Worm (Caenorhabditis elegans) whole organism, midembryonic: Measurements from ENCODE around the gene F38A1.6.

Experiments used
- T22C8.4 ChIP-seq: fragments of 200-800 bp; sonication (Bioruptor generic); IDR thresholded peaks from 2 replicates; pipeline ENCODE4 v1.3.6; 2022; ENCODE audit warnings: missing genetic modification characterization, missing compliant biosample characterization
- cog-1 ChIP-seq: sonication (generic microtip); optimal IDR thresholded peaks from 2 replicates; lab custom pipeline; 2016; ENCODE audit warnings: missing genetic modification characterization, missing compliant biosample characterization
- flt-1 ChIP-seq: fragments of 200-800 bp; sonication (Bioruptor generic); IDR thresholded peaks from 2 replicates; pipeline ENCODE4 v1.3.6; 2022; ENCODE audit warnings: missing genetic modification characterization, missing compliant biosample characterization
- klf-2 ChIP-seq: fragments of 200-800 bp; sonication (Bioruptor generic); conservative IDR thresholded peaks from 2 replicates; pipeline ENCODE4 v1.3.6; 2022; ENCODE audit warnings: missing genetic modification reagents, missing genetic modification characterization, missing compliant biosample characterization
- med-1 ChIP-seq: sonication (generic microtip); optimal IDR thresholded peaks from 2 replicates; lab custom pipeline; 2017; ENCODE audit warnings: missing genetic modification characterization, mild to moderate bottlenecking, missing compliant biosample characterization, antibody characterized with exemption, missing genetic modification reagents; ENCODE audit not compliant: insufficient read depth
- ref-1 ChIP-seq: fragments of 200-800 bp; sonication (Bioruptor generic); conservative IDR thresholded peaks from 2 replicates; pipeline ENCODE4 v1.3.6; 2022; ENCODE audit warnings: missing genetic modification reagents, missing genetic modification characterization, missing compliant biosample characterization
- tab-1 ChIP-seq: fragments of 200-800 bp; sonication (Bioruptor generic); IDR thresholded peaks from 2 replicates; pipeline ENCODE4 v1.3.6; 2022; ENCODE audit warnings: missing genetic modification characterization, missing compliant biosample characterization
- ztf-23 ChIP-seq: fragments of 200-800 bp; sonication (Bioruptor generic); IDR thresholded peaks from 2 replicates; pipeline ENCODE4 v1.3.6; 2022; ENCODE audit warnings: missing genetic modification reagents, missing genetic modification characterization, missing compliant biosample characterization
- ztf-29 ChIP-seq: fragments of 200-800 bp; sonication (Bioruptor generic); IDR thresholded peaks from 2 replicates; pipeline ENCODE4 v1.3.6; 2022; ENCODE audit warnings: missing genetic modification reagents, missing genetic modification characterization, missing compliant biosample characterization

DNA sequence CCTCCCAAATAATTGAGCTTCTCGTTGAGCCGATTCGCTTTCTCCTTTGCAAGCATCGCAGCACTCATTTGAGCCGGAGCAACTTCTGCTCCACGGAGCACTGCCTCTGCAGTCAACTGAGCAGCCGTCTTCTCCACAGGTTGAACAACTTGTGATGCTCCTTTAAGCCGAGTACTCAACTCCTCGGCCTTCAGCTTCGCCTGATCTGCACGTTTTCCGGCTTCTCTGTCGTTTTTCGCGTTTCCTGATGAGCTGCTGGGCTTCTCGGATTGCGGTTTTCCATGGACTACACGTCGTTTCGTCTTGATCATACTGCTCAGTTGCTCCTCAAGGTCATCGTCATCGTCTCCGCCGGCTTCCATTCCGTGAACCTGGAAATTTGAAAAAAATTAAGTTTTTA, 47.3 kb downstream of the F38A1.6 start:
- TF ChIP-seq med-1 (GFP tag; lab: Kevin White, UChicago) (no peak), ztf-29 (GFP tag; lab: Robert Waterston, UW) (no peak), ref-1 (GFP tag; lab: Robert Waterston, UW) (no peak), T22C8.4 (GFP tag; lab: Robert Waterston, UW) (no peak), ztf-23 (GFP tag; lab: Robert Waterston, UW) (no peak), cog-1 (tag; lab: Kevin White, UChicago) (no peak), tab-1 (GFP tag; lab: Robert Waterston, UW) (no peak), flt-1 (no peak), klf-2 (GFP tag; lab: Robert Waterston, UW) (no peak)
